Fruit fly (Drosophila melanogaster) whole organism, prepupa: Measurements from ENCODE around the gene CG14118.

Source experiments
- Blimp-1 ChIP-seq: fragments of 200-800 bp; sonication (Bioruptor generic); optimal IDR thresholded peaks from 3 replicates; lab custom pipeline; 2017; ENCODE audit warnings: missing biosample characterization, missing genetic modification characterization, mild to moderate bottlenecking, moderate library complexity, missing genetic modification reagents
- CG10631 ChIP-seq: fragments of 200-800 bp; sonication (Bioruptor generic); optimal IDR thresholded peaks from 2 replicates; lab custom pipeline; 2016; ENCODE audit warnings: missing biosample characterization, missing genetic modification characterization
- CG10669 ChIP-seq: fragments of 200-800 bp; sonication (Bioruptor generic); optimal IDR thresholded peaks from 3 replicates; lab custom pipeline; 2018; ENCODE audit warnings: missing biosample characterization, mild to moderate bottlenecking, missing genetic modification characterization, moderate library complexity
- CG11294 ChIP-seq: fragments of 200-800 bp; sonication (Bioruptor generic); IDR thresholded peaks from 2 replicates; pipeline ENCODE4 v1.3.6; 2022; ENCODE audit warnings: missing biosample characterization, missing genetic modification characterization
- CG11762 ChIP-seq: fragments of 200-800 bp; sonication (Bioruptor generic); optimal IDR thresholded peaks from 3 replicates; lab custom pipeline; 2016; ENCODE audit warnings: missing biosample characterization, missing genetic modification characterization; ENCODE audit not compliant: insufficient read depth
- CG15336 ChIP-seq: fragments of 200-800 bp; sonication (Bioruptor generic); IDR thresholded peaks from 2 replicates; pipeline ENCODE4 v1.3.6; 2022; ENCODE audit warnings: missing biosample characterization, missing genetic modification characterization
- CG16779 ChIP-seq: fragments of 200-800 bp; sonication (Bioruptor generic); optimal IDR thresholded peaks from 3 replicates; lab custom pipeline; 2017; ENCODE audit warnings: missing biosample characterization, mild to moderate bottlenecking, missing genetic modification characterization
- CG3032 ChIP-seq: fragments of 200-800 bp; optimal IDR thresholded peaks from 2 replicates; lab custom pipeline; 2019; ENCODE audit warnings: missing biosample characterization, mild to moderate bottlenecking, missing genetic modification characterization, moderate library complexity
- CG32006 ChIP-seq: fragments of 200-800 bp; sonication (Bioruptor generic); optimal IDR thresholded peaks from 3 replicates; lab custom pipeline; 2017; ENCODE audit warnings: missing biosample characterization, mild to moderate bottlenecking, missing genetic modification characterization
- CG34406 ChIP-seq: fragments of 200-800 bp; sonication (Bioruptor generic); optimal IDR thresholded peaks from 3 replicates; lab custom pipeline; 2016; ENCODE audit warnings: missing biosample characterization, missing genetic modification characterization
- CG3919 ChIP-seq: fragments of 200-800 bp; sonication (Bioruptor generic); optimal IDR thresholded peaks from 3 replicates; lab custom pipeline; 2016; ENCODE audit warnings: missing biosample characterization, missing genetic modification characterization
- CG6808 ChIP-seq: fragments of 200-800 bp; sonication (Bioruptor generic); optimal IDR thresholded peaks from 3 replicates; lab custom pipeline; 2017; ENCODE audit warnings: missing biosample characterization, missing genetic modification characterization, mild to moderate bottlenecking, moderate library complexity, missing genetic modification reagents
- CG6854 ChIP-seq: fragments of 200-800 bp; sonication (Bioruptor generic); optimal IDR thresholded peaks from 2 replicates; lab custom pipeline; 2017; ENCODE audit warnings: missing biosample characterization, mild to moderate bottlenecking, missing genetic modification characterization
- CG8319 ChIP-seq: fragments of 200-800 bp; sonication (Bioruptor generic); optimal IDR thresholded peaks from 3 replicates; lab custom pipeline; 2016; ENCODE audit warnings: missing biosample characterization, missing genetic modification characterization
- CG8632 ChIP-seq: fragments of 200-800 bp; sonication (Bioruptor generic); optimal IDR thresholded peaks from 3 replicates; lab custom pipeline; 2016; ENCODE audit warnings: missing biosample characterization, missing genetic modification characterization
- CG9139 ChIP-seq: fragments of 200-800 bp; sonication (Bioruptor generic); optimal IDR thresholded peaks from 3 replicates; lab custom pipeline; 2017; ENCODE audit warnings: missing biosample characterization, mild to moderate bottlenecking, missing genetic modification characterization
- Eip75B ChIP-seq: fragments of 200-800 bp; sonication (Bioruptor generic); optimal IDR thresholded peaks from 3 replicates; lab custom pipeline; 2016; ENCODE audit warnings: missing biosample characterization, missing genetic modification characterization
- Eip78C ChIP-seq: fragments of 200-800 bp; sonication (Bioruptor generic); peaks from one replicate; lab custom pipeline; 2016; ENCODE audit warnings: missing biosample characterization, missing genetic modification characterization
- Eip93F ChIP-seq: fragments of 200-800 bp; sonication (Bioruptor generic); optimal IDR thresholded peaks from 2 replicates; lab custom pipeline; 2016; ENCODE audit warnings: missing biosample characterization, mild to moderate bottlenecking, missing genetic modification characterization
- Ets96B ChIP-seq: fragments of 200-800 bp; optimal IDR thresholded peaks from 2 replicates; lab custom pipeline; 2019; ENCODE audit warnings: missing biosample characterization, mild to moderate bottlenecking, missing genetic modification characterization, moderate library complexity
- Gug ChIP-seq: fragments of 200-800 bp; sonication (Bioruptor generic); IDR thresholded peaks from 2 replicates; pipeline ENCODE4 v1.3.6; 2022; ENCODE audit warnings: missing biosample characterization, missing genetic modification characterization
- Hr38 ChIP-seq: sonication (Bioruptor generic); optimal IDR thresholded peaks from 2 replicates; lab custom pipeline; 2016; ENCODE audit warnings: missing biosample characterization, missing genetic modification characterization
- Lpt ChIP-seq: fragments of 200-800 bp; sonication (Bioruptor generic); optimal IDR thresholded peaks from 3 replicates; lab custom pipeline; 2016; ENCODE audit warnings: missing biosample characterization, missing genetic modification characterization
- Met ChIP-seq: fragments of 200-800 bp; sonication (Bioruptor generic); optimal IDR thresholded peaks from 3 replicates; lab custom pipeline; 2016; ENCODE audit warnings: missing biosample characterization, missing genetic modification characterization
- acj6 ChIP-seq: fragments of 200-800 bp; sonication (Bioruptor generic); optimal IDR thresholded peaks from 3 replicates; lab custom pipeline; 2016; ENCODE audit warnings: missing biosample characterization, missing genetic modification characterization
- cyc ChIP-seq: fragments of 200-800 bp; sonication (Bioruptor generic); optimal IDR thresholded peaks from 3 replicates; lab custom pipeline; 2016; ENCODE audit warnings: missing biosample characterization, missing genetic modification characterization
- eg ChIP-seq: fragments of 200-800 bp; sonication (Bioruptor generic); IDR thresholded peaks from 3 replicates; pipeline ENCODE4 v1.3.6; 2022; ENCODE audit warnings: missing biosample characterization, missing genetic modification characterization
- esn ChIP-seq: fragments of 200-800 bp; sonication (Bioruptor generic); optimal IDR thresholded peaks from 2 replicates; lab custom pipeline; 2016; ENCODE audit warnings: missing biosample characterization, mild to moderate bottlenecking, missing genetic modification characterization, moderate library complexity
- fd85E ChIP-seq: fragments of 200-800 bp; sonication (Bioruptor generic); optimal IDR thresholded peaks from 3 replicates; lab custom pipeline; 2016; ENCODE audit warnings: missing biosample characterization, missing genetic modification characterization
- lz ChIP-seq: fragments of 200-800 bp; sonication (Bioruptor generic); optimal IDR thresholded peaks from 3 replicates; lab custom pipeline; 2016; ENCODE audit warnings: missing biosample characterization, missing genetic modification characterization
- net ChIP-seq: fragments of 200-800 bp; sonication (Bioruptor generic); optimal IDR thresholded peaks from 3 replicates; lab custom pipeline; 2016; ENCODE audit warnings: missing biosample characterization, missing genetic modification characterization
- salr ChIP-seq, 2 experiments: fragments of 200-800 bp; sonication (Bioruptor generic); optimal IDR thresholded peaks; 3 replicates each; lab custom pipeline; 2016 to 2018; ENCODE audit warnings: missing biosample characterization in 2 of 2, missing genetic modification characterization in 2 of 2, mild to moderate bottlenecking in 1 of 2
- topi ChIP-seq: fragments of 200-800 bp; sonication (Bioruptor generic); optimal IDR thresholded peaks from 3 replicates; lab custom pipeline; 2016; ENCODE audit warnings: missing biosample characterization, missing genetic modification characterization
- vri ChIP-seq: fragments of 200-800 bp; sonication (Bioruptor generic); optimal IDR thresholded peaks from 3 replicates; lab custom pipeline; 2016; ENCODE audit warnings: missing biosample characterization, mild to moderate bottlenecking, missing genetic modification characterization

Gene CG14118

DNA sequence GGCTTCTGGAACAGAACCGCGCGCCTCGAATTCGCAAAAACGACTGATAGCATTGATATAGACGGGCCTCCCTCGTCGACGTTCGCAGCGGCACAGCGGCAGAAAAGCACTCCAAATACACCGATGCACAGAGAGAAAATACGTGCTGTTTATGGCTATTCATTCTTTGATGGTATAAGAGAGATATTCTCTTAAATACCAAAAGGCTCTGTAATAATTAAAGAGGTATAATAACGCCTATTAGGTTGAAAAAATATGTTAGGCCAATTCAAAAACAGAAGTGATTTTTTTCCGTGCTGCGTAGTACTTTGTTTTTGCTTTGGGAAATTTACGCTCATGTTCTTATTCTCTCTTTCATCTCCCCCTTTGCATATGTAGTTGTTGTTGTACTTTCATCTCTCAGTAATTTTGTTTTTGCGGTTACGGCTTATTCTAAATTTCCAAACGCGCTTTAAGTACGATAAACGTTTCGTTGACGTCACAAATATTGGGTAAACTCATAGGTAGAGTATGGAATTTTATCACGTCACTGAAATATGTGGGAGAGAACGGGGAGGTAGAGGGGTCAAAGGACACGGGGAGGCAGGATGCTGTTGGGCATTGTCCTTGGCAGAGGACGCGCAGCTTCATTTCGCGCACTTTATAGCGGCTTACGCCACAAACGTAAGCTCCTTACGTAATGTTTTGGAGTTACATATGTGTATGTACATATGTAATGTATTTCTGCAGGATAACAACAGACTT, 49.2 kb upstream of the CG14118 start, which contains the start of gene nebu (continued):
- TF ChIP-seq acj6 (GFP tag; lab: Kevin White, UChicago) = peak; percentile 99
- TF ChIP-seq CG10631 (GFP tag; lab: Kevin White, UChicago) = peak; percentile 98
- TF ChIP-seq net (GFP tag; lab: Kevin White, UChicago) = peak; percentile 99
- TF ChIP-seq topi = peak; percentile 99
- TF ChIP-seq CG9139 (GFP tag; lab: Kevin White, UChicago) = peak; percentile 91
- peak; percentile 98 for TF ChIP-seq CG11762
- peak; percentile 100 for TF ChIP-seq Eip78C (GFP tag; lab: Kevin White, UChicago)
- TF ChIP-seq Lpt (GFP tag; lab: Kevin White, UChicago) = peak; percentile 96
- TF ChIP-seq CG6808 = peak; percentile 95
- peak; percentile 93 for TF ChIP-seq CG16779
- peak; percentile 95 for TF ChIP-seq Blimp-1 (GFP tag; lab: Kevin White, UChicago)
- peak; percentile 99 for TF ChIP-seq Eip75B (GFP tag; lab: Kevin White, UChicago)
- peak; percentile 98 for TF ChIP-seq eg (GFP tag; lab: Robert Waterston, UW)
- TF ChIP-seq Hr38 (GFP tag; lab: Kevin White, UChicago) = peak; percentile 61
- peak; percentile 99 for TF ChIP-seq lz (GFP tag; lab: Kevin White, UChicago)
- peak; percentile 97 for TF ChIP-seq CG15336 (GFP tag; lab: Robert Waterston, UW)
- TF ChIP-seq CG3032 (tag; lab: Kevin White, UChicago) = peak; percentile 96
- TF ChIP-seq CG32006 = peak; percentile 97

DNA sequence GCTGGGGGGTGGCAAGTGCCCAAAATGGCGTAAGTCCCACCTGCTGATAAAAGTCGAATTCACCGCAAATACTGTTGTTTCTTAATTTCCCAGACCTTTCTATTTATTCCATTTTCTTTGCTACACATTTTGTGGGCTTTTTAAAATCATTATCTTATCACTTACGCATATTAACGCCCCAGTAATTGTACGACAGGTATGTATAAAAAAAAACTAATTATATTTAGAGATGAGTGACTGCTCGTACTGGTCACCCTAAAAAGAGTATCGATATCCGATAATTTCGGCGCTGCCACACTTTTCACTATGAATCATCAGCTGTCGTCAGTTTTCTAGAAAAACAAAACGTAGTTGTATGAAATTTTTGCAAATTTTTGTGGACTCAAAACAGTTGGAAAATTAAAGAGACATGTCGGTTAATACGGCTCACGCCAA, 42.6 kb upstream of the CG14118 start, which contains the start of the genes CG10948 and Wbp2:
TSS of gene CG10948 (minus strand) at position 251 of the 435 bp plus-strand sequence.
TSS of gene Wbp2 (plus strand) at position 299 of the 435 bp plus-strand sequence.
- TF ChIP-seq net (GFP tag; lab: Kevin White, UChicago) (no peak), CG3032 (tag; lab: Kevin White, UChicago) (peak; percentile 29), lz (GFP tag; lab: Kevin White, UChicago) (peak; percentile 40), Ets96B (tag; lab: Kevin White, UChicago) (peak; percentile 10), CG8632 (peak; percentile 8), CG6854 (GFP tag; lab: Kevin White, UChicago) (peak; percentile 44), esn (peak; percentile 44), Met (GFP tag; lab: Kevin White, UChicago) (no peak), vri (GFP tag; lab: Kevin White, UChicago) (peak; percentile 82), CG10631 (GFP tag; lab: Kevin White, UChicago) (no peak), Eip93F (peak; percentile 50), CG15336 (GFP tag; lab: Robert Waterston, UW) (no peak)

DNA sequence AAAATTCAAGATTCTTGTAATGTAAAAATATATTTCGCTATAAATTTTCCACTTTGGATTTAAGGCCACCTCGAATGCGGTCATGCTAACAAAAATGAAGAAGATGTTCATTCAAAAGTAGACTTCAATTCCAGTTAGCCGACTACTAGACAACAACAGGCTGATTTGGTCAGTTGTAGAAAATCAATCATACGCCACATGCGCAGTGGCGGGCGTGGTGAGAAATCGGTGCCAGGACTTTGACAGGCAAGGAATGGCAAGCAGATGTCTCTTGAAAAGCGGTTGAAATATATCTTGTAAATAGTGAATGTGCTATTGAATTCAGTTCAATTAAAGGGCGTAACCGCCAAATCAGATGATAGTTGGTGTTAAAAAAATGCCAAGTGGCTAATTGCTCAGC, 39.0 kb upstream of the CG14118 start, which contains the start of gene Ent3:
TSS of gene Ent3 (plus strand) at position 224 of the 400 bp plus-strand sequence.
- no peak for TF ChIP-seq CG3919
- TF ChIP-seq CG8319 (GFP tag; lab: Kevin White, UChicago) = no peak
- no peak for TF ChIP-seq CG11294 (GFP tag; lab: Robert Waterston, UW)
- no peak for TF ChIP-seq Hr38 (GFP tag; lab: Kevin White, UChicago)
- no peak for TF ChIP-seq lz (GFP tag; lab: Kevin White, UChicago)
- TF ChIP-seq Gug (GFP tag; lab: Robert Waterston, UW) = no peak
- no peak for TF ChIP-seq cyc (GFP tag; lab: Kevin White, UChicago)
- TF ChIP-seq salr (GFP tag; optimal IDR thresholded peaks at IDR 0.05; lab: Kevin White, UChicago) = no peak
- TF ChIP-seq CG10669 (GFP tag; lab: Kevin White, UChicago) = no peak
- no peak for TF ChIP-seq CG3032 (tag; lab: Kevin White, UChicago)
- no peak for TF ChIP-seq esn
- TF ChIP-seq fd85E = no peak
- no peak for TF ChIP-seq CG34406 (GFP tag; lab: Kevin White, UChicago)
